Fruit fly (Drosophila melanogaster) whole organism, embryonic: ENCODE data around the gene CG15445.
A peak's percentile ranks its signal among the peaks of the same experiment; 100 is the strongest.

Experiments
- ATbp ChIP-seq: fragments of 200-800 bp; sonication (Bioruptor generic); optimal IDR thresholded peaks from 2 replicates; lab custom pipeline; 2017; ENCODE audit warnings: missing biosample characterization, mild to moderate bottlenecking, missing genetic modification characterization, missing genetic modification reagents
- Abd-B ChIP-seq: fragments of 200-800 bp; sonication (Bioruptor generic); optimal IDR thresholded peaks from 2 replicates; lab custom pipeline; 2018; ENCODE audit warnings: missing biosample characterization, mild to moderate bottlenecking, missing genetic modification characterization, moderate library complexity
- Adf1 ChIP-seq: fragments of 200-800 bp; sonication (Bioruptor generic); IDR thresholded peaks from 2 replicates; pipeline ENCODE4 v1.3.6; 2022; ENCODE audit warnings: missing biosample characterization, missing genetic modification characterization
- Aef1 ChIP-seq: fragments of 200-800 bp; sonication (Bioruptor generic); IDR thresholded peaks from 3 replicates; pipeline ENCODE4 v1.3.6; 2022; ENCODE audit warnings: missing biosample characterization, missing genetic modification characterization
- CG10543 ChIP-seq: fragments of 200-800 bp; sonication (Bioruptor generic); optimal IDR thresholded peaks from 3 replicates; lab custom pipeline; 2017; ENCODE audit warnings: missing biosample characterization, mild to moderate bottlenecking, missing genetic modification characterization, moderate library complexity
- CG11456 ChIP-seq: fragments of 200-800 bp; sonication (Bioruptor generic); IDR thresholded peaks from 3 replicates; pipeline ENCODE4 v1.3.6; 2022; ENCODE audit warnings: missing biosample characterization, missing genetic modification characterization
- CG13123 ChIP-seq: fragments of 200-800 bp; sonication (Bioruptor generic); optimal IDR thresholded peaks from 2 replicates; lab custom pipeline; 2016; ENCODE audit warnings: missing biosample characterization, missing genetic modification characterization
- CG14710 ChIP-seq: fragments of 200-800 bp; sonication (Bioruptor generic); optimal IDR thresholded peaks from 3 replicates; lab custom pipeline; 2019; ENCODE audit warnings: missing biosample characterization, mild to moderate bottlenecking, missing genetic modification characterization, moderate library complexity
- CG15696 ChIP-seq: fragments of 200-800 bp; sonication (Bioruptor generic); optimal IDR thresholded peaks from 2 replicates; lab custom pipeline; 2019; ENCODE audit warnings: missing biosample characterization, mild to moderate bottlenecking, missing genetic modification characterization, moderate library complexity
- CG17361 ChIP-seq: fragments of 200-800 bp; sonication (Bioruptor generic); IDR thresholded peaks from 3 replicates; pipeline ENCODE4 v1.3.6; 2022; ENCODE audit warnings: missing biosample characterization, missing genetic modification characterization
- CG31441 ChIP-seq: fragments of 200-800 bp; sonication (Bioruptor generic); IDR thresholded peaks from 2 replicates; pipeline ENCODE4 v1.3.6; 2022; ENCODE audit warnings: missing biosample characterization, missing genetic modification characterization
- CG3163 ChIP-seq: fragments of 200-800 bp; sonication (Bioruptor generic); optimal IDR thresholded peaks from 3 replicates; lab custom pipeline; 2016; ENCODE audit warnings: missing biosample characterization, missing genetic modification characterization
- CG6791 ChIP-seq: fragments of 200-800 bp; sonication (Bioruptor generic); IDR thresholded peaks from 3 replicates; pipeline ENCODE4 v1.3.6; 2022; ENCODE audit warnings: missing biosample characterization, missing genetic modification characterization; ENCODE audit not compliant: partially characterized antibody
- CG8290 ChIP-seq, 3 experiments: fragments of 200-800 bp; sonication (Bioruptor generic); optimal IDR thresholded peaks; 2 replicates each; lab custom pipeline; 2016 to 2019; ENCODE audit warnings: missing biosample characterization in 3 of 3, missing genetic modification characterization in 3 of 3, mild to moderate bottlenecking in 2 of 3, moderate library complexity in 1 of 3
- CG8478 ChIP-seq: fragments of >200 bp; optimal IDR thresholded peaks from 2 replicates; lab custom pipeline; 2018
- CG8944 ChIP-seq: fragments of 200-800 bp; sonication (Bioruptor generic); optimal IDR thresholded peaks from 3 replicates; lab custom pipeline; 2016; ENCODE audit warnings: missing biosample characterization, missing genetic modification characterization
- CG9876 ChIP-seq: fragments of 200-800 bp; sonication (Bioruptor generic); optimal IDR thresholded peaks from 2 replicates; lab custom pipeline; 2016; ENCODE audit warnings: missing biosample characterization, missing genetic modification characterization
- Drgx ChIP-seq: fragments of 200-800 bp; sonication (Bioruptor generic); IDR thresholded peaks from 2 replicates; pipeline ENCODE4 v1.3.6; 2022; ENCODE audit warnings: missing biosample characterization, missing genetic modification characterization
- MBD-R2 ChIP-seq: fragments of 200-800 bp; sonication (Bioruptor generic); IDR thresholded peaks from 2 replicates; pipeline ENCODE4 v1.3.6; 2022; ENCODE audit warnings: missing biosample characterization, missing genetic modification characterization
- Med ChIP-seq: fragments of 200-800 bp; sonication (Bioruptor generic); peaks from one replicate; lab custom pipeline; 2016; ENCODE audit warnings: missing biosample characterization, missing genetic modification characterization, mild to moderate bottlenecking, inconsistent platforms, moderate library complexity
- Rfx ChIP-seq: fragments of 200-800 bp; sonication (Bioruptor generic); IDR thresholded peaks from 2 replicates; pipeline ENCODE4 v1.3.6; 2022; ENCODE audit warnings: missing biosample characterization, missing genetic modification characterization
- Sin3A ChIP-seq: fragments of >200 bp; optimal IDR thresholded peaks from 2 replicates; lab custom pipeline; 2018
- Spps ChIP-seq: fragments of 200-800 bp; sonication (Bioruptor generic); optimal IDR thresholded peaks from 2 replicates; lab custom pipeline; 2018; ENCODE audit warnings: missing biosample characterization, mild to moderate bottlenecking, missing genetic modification characterization
- Trl ChIP-seq, 3 experiments: fragments of >200 bp in 2 of 3; fragments of 200-800 bp in 1 of 3; sonication (Bioruptor generic) in 1 of 3; optimal IDR thresholded peaks; 2 replicates in 1 of 3; 3 replicates in 2 of 3; lab custom pipeline; 2016 to 2017; ENCODE audit warnings: missing biosample characterization in 1 of 3, missing genetic modification characterization in 1 of 3
- az2 ChIP-seq: fragments of 200-800 bp; sonication (Bioruptor generic); optimal IDR thresholded peaks from 3 replicates; lab custom pipeline; 2016; ENCODE audit warnings: missing biosample characterization, missing genetic modification characterization
- dm ChIP-seq: fragments of 200-800 bp; sonication (Bioruptor generic); optimal IDR thresholded peaks from 3 replicates; lab custom pipeline; 2016; ENCODE audit warnings: missing biosample characterization, missing genetic modification characterization
- dysf ChIP-seq: fragments of 200-800 bp; sonication (Bioruptor generic); IDR thresholded peaks from 3 replicates; pipeline ENCODE4 v1.3.6; 2022; ENCODE audit warnings: missing biosample characterization, missing genetic modification characterization
- lab ChIP-seq: fragments of 200-800 bp; sonication (Bioruptor generic); optimal IDR thresholded peaks from 3 replicates; lab custom pipeline; 2017; ENCODE audit warnings: missing biosample characterization, missing genetic modification characterization, mild to moderate bottlenecking, moderate library complexity, missing genetic modification reagents
- lilli ChIP-seq: fragments of 200-800 bp; sonication (Bioruptor generic); optimal IDR thresholded peaks from 3 replicates; lab custom pipeline; 2016; ENCODE audit warnings: missing biosample characterization, missing genetic modification characterization
- nmo ChIP-seq: fragments of 200-800 bp; sonication (Bioruptor generic); optimal IDR thresholded peaks from 2 replicates; lab custom pipeline; 2018; ENCODE audit warnings: missing biosample characterization, mild to moderate bottlenecking, missing genetic modification characterization, moderate library complexity
- pan ChIP-seq, 4 experiments: fragments of >200 bp in 3 of 4; fragments of 200-800 bp in 1 of 4; sonication (Bioruptor generic) in 1 of 4; optimal IDR thresholded peaks in 3 of 4; IDR thresholded peaks in 1 of 4; 2 replicates each; pipeline versions ENCODE4 v1.3.6 to Lab custom; 2017 to 2022; ENCODE audit warnings: missing biosample characterization in 2 of 4, missing genetic modification characterization in 2 of 4, mixed read lengths in 1 of 4
- pho ChIP-seq: fragments of 200-800 bp; sonication (Bioruptor generic); optimal IDR thresholded peaks from 2 replicates; lab custom pipeline; 2016; ENCODE audit warnings: missing biosample characterization, missing genetic modification characterization
- prd ChIP-seq, 3 experiments: fragments of >200 bp in 2 of 3; fragments of 200-800 bp in 1 of 3; sonication (Bioruptor generic) in 1 of 3; optimal IDR thresholded peaks in 2 of 3; IDR thresholded peaks in 1 of 3; 2 replicates in 2 of 3; 3 replicates in 1 of 3; pipeline versions ENCODE4 v1.3.6 to Lab custom; 2017 to 2022; ENCODE audit warnings: missing biosample characterization in 1 of 3, missing genetic modification characterization in 1 of 3
- sisA ChIP-seq: fragments of 200-800 bp; sonication (Bioruptor generic); IDR thresholded peaks from 2 replicates; pipeline ENCODE4 v1.3.6; 2022; ENCODE audit warnings: missing biosample characterization, missing genetic modification characterization
- sna ChIP-seq: fragments of 200-800 bp; sonication (Bioruptor generic); IDR thresholded peaks from 2 replicates; pipeline ENCODE4 v1.3.6; 2022; ENCODE audit warnings: missing biosample characterization, missing genetic modification characterization; ENCODE audit not compliant: partially characterized antibody
- so ChIP-seq: fragments of 200-800 bp; sonication (Bioruptor generic); IDR thresholded peaks from 3 replicates; pipeline ENCODE4 v1.3.6; 2022; ENCODE audit warnings: missing biosample characterization, missing genetic modification characterization
- tio ChIP-seq: fragments of 200-800 bp; sonication (Bioruptor generic); optimal IDR thresholded peaks from 2 replicates; lab custom pipeline; 2017; ENCODE audit warnings: missing biosample characterization, missing genetic modification characterization, inconsistent platforms
- z ChIP-seq: fragments of 200-800 bp; sonication (Bioruptor generic); IDR thresholded peaks from 3 replicates; pipeline ENCODE4 v1.3.6; 2022; ENCODE audit warnings: missing biosample characterization, missing genetic modification characterization

Gene CG15445

DNA sequence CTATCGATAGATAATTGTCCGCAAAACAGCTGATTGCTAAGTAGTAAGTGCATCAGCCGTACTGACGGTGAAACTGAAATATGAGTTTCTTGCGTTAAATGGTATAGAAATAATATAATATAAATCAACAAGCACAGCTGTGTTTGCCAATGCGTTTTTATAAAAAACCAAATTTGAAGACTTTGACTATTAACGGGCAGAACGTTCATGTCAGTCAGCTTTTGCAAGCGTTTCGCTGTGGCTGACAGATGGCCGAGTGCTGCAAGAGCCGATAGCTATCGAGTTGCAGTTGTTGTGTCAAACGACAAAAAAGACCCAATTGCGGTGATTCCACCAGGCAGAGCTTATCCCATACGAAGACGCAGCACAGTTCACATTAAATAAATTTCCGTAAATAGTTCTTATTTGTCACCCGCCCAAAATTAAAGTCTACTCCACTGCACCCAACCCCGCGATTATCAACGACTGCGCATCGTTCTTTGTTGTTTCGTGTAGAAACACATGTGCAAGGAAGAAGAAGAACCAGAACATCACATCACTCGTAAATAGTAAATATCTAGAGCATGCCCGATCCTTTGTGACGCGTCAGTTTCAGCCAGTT lies at the start of gene CG15445, which contains the start of gene unc (continued):
- TF ChIP-seq CG15696 (no peak), lab (GFP tag; lab: Kevin White, UChicago) (no peak), sna (GFP tag; lab: Robert Waterston, UW) (peak; percentile 68; the same call in 1 of the 2 replicates), CG13123 (GFP tag; lab: Kevin White, UChicago) (no peak), Abd-B (GFP tag; lab: Kevin White, UChicago) (peak; percentile 77), CG9876 (GFP tag; lab: Kevin White, UChicago) (peak; percentile 7), dysf (peak; percentile 36; the same call in 1 of the 3 replicates), CG6791 (peak; percentile 92), z (GFP tag; lab: Robert Waterston, UW) (no peak), nmo (peak; percentile 62), dm (peak; percentile 80), CG10543 (GFP tag; lab: Kevin White, UChicago) (no peak), pho (GFP tag; lab: Kevin White, UChicago) (peak; percentile 13), tio (GFP tag; lab: Kevin White, UChicago) (no peak), Aef1 (GFP tag; lab: Robert Waterston, UW) (peak; percentile 81), CG31441 (GFP tag; lab: Robert Waterston, UW) (0 out of 2 replicates have a peak, but pooled peaks have one; percentile 25), MBD-R2 (GFP tag; lab: Robert Waterston, UW) (peak; percentile 89), az2 (GFP tag; lab: Kevin White, UChicago) (no peak), CG11456 (0 out of 3 replicates have a peak, but pooled peaks have one; percentile 17), so (GFP tag; lab: Robert Waterston, UW) (no peak), Sin3A (lab: Kevin White, UChicago) (peak; percentile 90)

DNA sequence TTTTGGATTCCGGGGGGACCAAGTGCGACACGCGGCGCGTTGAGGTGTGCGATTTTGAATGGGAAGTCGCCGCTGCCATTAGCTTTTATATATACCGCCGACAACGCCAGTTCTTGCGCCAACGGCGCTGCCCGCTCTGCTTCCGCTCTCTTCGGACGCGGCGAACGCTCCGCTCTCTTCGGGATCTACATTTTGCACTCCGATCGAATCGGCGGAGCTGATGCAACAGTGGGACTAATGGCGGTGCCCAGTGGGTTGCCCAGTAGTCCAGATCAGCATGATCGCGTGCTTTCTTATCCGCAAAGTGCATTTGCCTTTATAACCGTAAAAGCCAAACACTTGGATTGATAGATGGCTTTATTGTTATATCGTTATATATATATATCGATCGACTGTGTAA lies 49.5 kb upstream of the CG15445 start, which contains the start of gene CG32512:
TSS of gene CG32512 (minus strand) at position 67 of the 400 bp plus-strand sequence.
- TF ChIP-seq CG14710 (tag; lab: Kevin White, UChicago) (no peak), CG8290 (GFP tag; optimal IDR thresholded peaks at IDR 0.05; lab: Kevin White, UChicago) (no peak), CG8290 (tag; optimal IDR thresholded peaks at IDR 0.05; lab: Kevin White, UChicago) (no peak), Adf1 (GFP tag; lab: Robert Waterston, UW) (peak; percentile 22; the same call in 1 of the 2 replicates), CG3163 (GFP tag; lab: Kevin White, UChicago) (peak; percentile 55), CG8944 (GFP tag; lab: Kevin White, UChicago) (no peak), prd (optimal IDR thresholded peaks at IDR 0.05; lab: Kevin White, UChicago) (no peak), prd (GFP tag; IDR thresholded peaks at IDR 0.05; lab: Robert Waterston, UW) (0 out of 3 replicates have a peak, but pooled peaks have one; percentile 19), pan (optimal IDR thresholded peaks at IDR 0.05; lab: Kevin White, UChicago) (no peak), pan (GFP tag; optimal IDR thresholded peaks at IDR 0.05 in 1 of 2, IDR thresholded peaks at IDR 0.05 in 1 of 2) (no peak), sisA (GFP tag; lab: Robert Waterston, UW) (0 out of 2 replicates have a peak, but pooled peaks have one; percentile 14), Drgx (GFP tag; lab: Robert Waterston, UW) (peak; percentile 45), Med (peak; percentile 60), Spps (tag; lab: Kevin White, UChicago) (no peak), Rfx (GFP tag; lab: Robert Waterston, UW) (peak; percentile 20; the same call in 1 of the 2 replicates), CG17361 (GFP tag; lab: Robert Waterston, UW) (no peak), Trl (optimal IDR thresholded peaks at IDR 0.05; lab: Kevin White, UChicago) (peak; percentile 20 to 27), Trl (GFP tag; optimal IDR thresholded peaks at IDR 0.05; lab: Kevin White, UChicago) (no peak), CG8478 (lab: Kevin White, UChicago) (no peak), lilli (GFP tag; lab: Kevin White, UChicago) (no peak), ATbp (GFP tag; lab: Kevin White, UChicago) (no peak)
- TF ChIP-seq, all 482 proteins: peak for 8
